Worm (Caenorhabditis elegans) whole organism, L3 larva: ENCODE data around the gene unc-6.

Source experiments
- R02D3.7 ChIP-seq: fragments of 150-350 bp; optimal IDR thresholded peaks from 2 replicates; lab custom pipeline; 2014; ENCODE audit warnings: missing biosample characterization, missing genetic modification characterization
- ceh-16 ChIP-seq: sonication (generic microtip); optimal IDR thresholded peaks from 2 replicates; lab custom pipeline; 2017; ENCODE audit warnings: missing biosample characterization, missing genetic modification characterization
- elt-2 ChIP-seq: sonication (generic microtip); optimal IDR thresholded peaks from 2 replicates; lab custom pipeline; 2016; ENCODE audit warnings: missing genetic modification reagents, mild to moderate bottlenecking, missing genetic modification characterization, missing compliant biosample characterization
- fos-1 ChIP-seq: fragments of 150-350 bp; optimal IDR thresholded peaks from 2 replicates; lab custom pipeline; 2014; ENCODE audit warnings: missing biosample characterization, missing genetic modification characterization
- mdl-1 ChIP-seq: fragments of 150-350 bp; optimal IDR thresholded peaks from 2 replicates; lab custom pipeline; 2014; ENCODE audit warnings: missing biosample characterization, missing genetic modification characterization
- nhr-237 ChIP-seq: fragments of 150-350 bp; optimal IDR thresholded peaks from 2 replicates; lab custom pipeline; 2014; ENCODE audit warnings: missing biosample characterization, missing genetic modification characterization
- nhr-67 ChIP-seq: fragments of 150-350 bp; optimal IDR thresholded peaks from 2 replicates; lab custom pipeline; 2014; ENCODE audit warnings: missing biosample characterization, missing genetic modification characterization
- snpc-4 ChIP-seq: fragments of 150-350 bp; optimal IDR thresholded peaks from 2 replicates; lab custom pipeline; 2014; ENCODE audit warnings: missing biosample characterization, missing genetic modification characterization

- TF ChIP-seq mdl-1 (tag; lab: Kevin White, UChicago) (no peak), nhr-67 (tag; lab: Kevin White, UChicago) (no peak), ceh-16 (tag; lab: Kevin White, UChicago) (no peak), elt-2 (tag; lab: Kevin White, UChicago) (peak; percentile 58), fos-1 (tag; lab: Kevin White, UChicago) (no peak), R02D3.7 (tag; lab: Kevin White, UChicago) (peak; percentile 79), nhr-237 (tag; lab: Kevin White, UChicago) (no peak), snpc-4 (peak; percentile 62)
Measured at ce11 chrX:6840670-6841308, 48.7 kb upstream of the unc-6 start, which contains the start of the genes glr-6 and asg-2.
